Fruit fly (Drosophila melanogaster) whole organism, embryonic: ENCODE measurements around the gene CG42673.

Experiments used
- Adf1 ChIP-seq: fragments of 200-800 bp; sonication (Bioruptor generic); IDR thresholded peaks from 2 replicates; pipeline ENCODE4 v1.3.6; 2022; ENCODE audit warnings: missing biosample characterization, missing genetic modification characterization
- Aef1 ChIP-seq: fragments of 200-800 bp; sonication (Bioruptor generic); IDR thresholded peaks from 3 replicates; pipeline ENCODE4 v1.3.6; 2022; ENCODE audit warnings: missing biosample characterization, missing genetic modification characterization
- Atf-2 ChIP-seq: fragments of 200-800 bp; sonication (Bioruptor generic); optimal IDR thresholded peaks from 2 replicates; lab custom pipeline; 2016; ENCODE audit warnings: missing biosample characterization, missing genetic modification characterization
- CG10462 ChIP-seq: fragments of 200-800 bp; sonication (Bioruptor generic); optimal IDR thresholded peaks from 2 replicates; lab custom pipeline; 2016; ENCODE audit warnings: missing biosample characterization, missing genetic modification characterization
- CG11504 ChIP-seq: fragments of 200-800 bp; sonication (Bioruptor generic); optimal IDR thresholded peaks from 3 replicates; lab custom pipeline; 2019; ENCODE audit warnings: missing biosample characterization, mild to moderate bottlenecking, missing genetic modification characterization, moderate library complexity
- CG11723 ChIP-seq: fragments of 200-800 bp; sonication (Bioruptor generic); optimal IDR thresholded peaks from 2 replicates; lab custom pipeline; 2017; ENCODE audit warnings: missing biosample characterization, mild to moderate bottlenecking, missing genetic modification characterization
- CG1233 ChIP-seq: fragments of 200-800 bp; sonication (Bioruptor generic); optimal IDR thresholded peaks from 4 replicates; lab custom pipeline; 2018; ENCODE audit warnings: missing biosample characterization, mild to moderate bottlenecking, missing genetic modification characterization
- CG13624 ChIP-seq: fragments of 200-800 bp; sonication (Bioruptor generic); optimal IDR thresholded peaks from 2 replicates; lab custom pipeline; 2016; ENCODE audit warnings: missing biosample characterization, missing genetic modification characterization
- CG14710 ChIP-seq: fragments of 200-800 bp; sonication (Bioruptor generic); optimal IDR thresholded peaks from 3 replicates; lab custom pipeline; 2019; ENCODE audit warnings: missing biosample characterization, mild to moderate bottlenecking, missing genetic modification characterization, moderate library complexity
- CG14860 ChIP-seq: fragments of 200-800 bp; sonication (Bioruptor generic); IDR thresholded peaks from 3 replicates; pipeline ENCODE4 v1.3.6; 2022; ENCODE audit warnings: missing biosample characterization, missing genetic modification characterization; ENCODE audit not compliant: partially characterized antibody
- CG1832 ChIP-seq: fragments of 200-800 bp; sonication (Bioruptor generic); optimal IDR thresholded peaks from 2 replicates; lab custom pipeline; 2017; ENCODE audit warnings: missing biosample characterization, mild to moderate bottlenecking, missing genetic modification characterization, inconsistent platforms
- CG2202 ChIP-seq: fragments of 200-800 bp; sonication (Bioruptor generic); optimal IDR thresholded peaks from 2 replicates; lab custom pipeline; 2018; ENCODE audit warnings: missing biosample characterization, mild to moderate bottlenecking, missing genetic modification characterization
- CG2889 ChIP-seq: fragments of 200-800 bp; sonication (Bioruptor generic); IDR thresholded peaks from 3 replicates; pipeline ENCODE4 v1.3.6; 2022; ENCODE audit warnings: missing biosample characterization, missing genetic modification characterization
- CG34224 ChIP-seq: fragments of 200-800 bp; sonication (Bioruptor generic); IDR thresholded peaks from 3 replicates; pipeline ENCODE4 v1.3.6; 2022; ENCODE audit warnings: missing biosample characterization, missing genetic modification characterization; ENCODE audit not compliant: partially characterized antibody
- CG3995 ChIP-seq: fragments of 200-800 bp; sonication (Bioruptor generic); optimal IDR thresholded peaks from 3 replicates; lab custom pipeline; 2016; ENCODE audit warnings: missing biosample characterization, missing genetic modification characterization
- CG4404 ChIP-seq: fragments of 200-800 bp; sonication (Bioruptor generic); IDR thresholded peaks from 2 replicates; pipeline ENCODE4 v1.3.6; 2022; ENCODE audit warnings: missing biosample characterization, missing genetic modification characterization
- CG5180 ChIP-seq: fragments of 200-800 bp; sonication (Bioruptor generic); optimal IDR thresholded peaks from 3 replicates; lab custom pipeline; 2017; ENCODE audit warnings: missing biosample characterization, missing genetic modification characterization, mild to moderate bottlenecking, moderate library complexity, missing genetic modification reagents
- CG7372 ChIP-seq: fragments of 200-800 bp; sonication (Bioruptor generic); IDR thresholded peaks from 2 replicates; pipeline ENCODE4 v1.3.6; 2022; ENCODE audit warnings: missing biosample characterization, missing genetic modification characterization
- CG7839 ChIP-seq: fragments of 200-800 bp; sonication (Bioruptor generic); optimal IDR thresholded peaks from 3 replicates; lab custom pipeline; 2018; ENCODE audit warnings: missing biosample characterization, mild to moderate bottlenecking, missing genetic modification characterization, moderate library complexity
- CG8359 ChIP-seq: fragments of 200-800 bp; sonication (Bioruptor generic); optimal IDR thresholded peaks from 2 replicates; lab custom pipeline; 2017; ENCODE audit warnings: missing biosample characterization, mild to moderate bottlenecking, missing genetic modification characterization, borderline replicate concordance
- CG9437 ChIP-seq: fragments of 200-800 bp; sonication (Bioruptor generic); optimal IDR thresholded peaks from 2 replicates; lab custom pipeline; 2018; ENCODE audit warnings: missing biosample characterization, mild to moderate bottlenecking, missing genetic modification characterization
- CG9797 ChIP-seq: fragments of 200-800 bp; sonication (Bioruptor generic); optimal IDR thresholded peaks from 3 replicates; lab custom pipeline; 2018; ENCODE audit warnings: missing biosample characterization, mild to moderate bottlenecking, missing genetic modification characterization
- Camta ChIP-seq: fragments of 200-800 bp; sonication (Bioruptor generic); optimal IDR thresholded peaks from 2 replicates; lab custom pipeline; 2016; ENCODE audit warnings: missing biosample characterization, missing genetic modification characterization
- D19A ChIP-seq: fragments of 200-800 bp; optimal IDR thresholded peaks from 3 replicates; lab custom pipeline; 2019; ENCODE audit warnings: missing biosample characterization, mild to moderate bottlenecking, missing genetic modification characterization, moderate library complexity
- Dad ChIP-seq: fragments of 200-800 bp; sonication (Bioruptor generic); optimal IDR thresholded peaks from 3 replicates; lab custom pipeline; 2016; ENCODE audit warnings: missing biosample characterization, missing genetic modification characterization
- Hr3 ChIP-seq: fragments of 200-800 bp; sonication (Bioruptor generic); optimal IDR thresholded peaks from 3 replicates; lab custom pipeline; 2016; ENCODE audit warnings: missing biosample characterization, missing genetic modification characterization
- Hr51 ChIP-seq, 2 experiments: fragments of 200-800 bp; sonication (Bioruptor generic); optimal IDR thresholded peaks; 2 replicates in 1 of 2; 3 replicates in 1 of 2; lab custom pipeline; 2016 to 2018; ENCODE audit warnings: missing biosample characterization in 2 of 2, missing genetic modification characterization in 2 of 2, mild to moderate bottlenecking in 1 of 2, moderate library complexity in 1 of 2
- Jarid2 ChIP-seq: fragments of 200-800 bp; sonication (Bioruptor generic); optimal IDR thresholded peaks from 3 replicates; lab custom pipeline; 2017; ENCODE audit warnings: mild to moderate bottlenecking, missing biosample characterization, missing genetic modification reagents, missing genetic modification characterization
- MBD-R2 ChIP-seq: fragments of 200-800 bp; sonication (Bioruptor generic); IDR thresholded peaks from 2 replicates; pipeline ENCODE4 v1.3.6; 2022; ENCODE audit warnings: missing biosample characterization, missing genetic modification characterization
- Spps ChIP-seq: fragments of 200-800 bp; sonication (Bioruptor generic); optimal IDR thresholded peaks from 2 replicates; lab custom pipeline; 2018; ENCODE audit warnings: missing biosample characterization, mild to moderate bottlenecking, missing genetic modification characterization
- bowl ChIP-seq: fragments of 200-800 bp; sonication (Bioruptor generic); IDR thresholded peaks from 2 replicates; pipeline ENCODE4 v1.3.6; 2022; ENCODE audit warnings: missing biosample characterization, missing genetic modification characterization
- crol ChIP-seq: fragments of 200-800 bp; sonication (Bioruptor generic); IDR thresholded peaks from 2 replicates; pipeline ENCODE4 v1.3.6; 2022; ENCODE audit warnings: missing biosample characterization, missing genetic modification characterization
- eve ChIP-seq, 2 experiments: fragments of >200 bp; optimal IDR thresholded peaks; 2 replicates each; lab custom pipeline; 2017; ENCODE audit warnings: missing biosample characterization in 2 of 2, missing genetic modification characterization in 2 of 2
- fd102C ChIP-seq: fragments of 200-800 bp; sonication (Bioruptor generic); optimal IDR thresholded peaks from 2 replicates; lab custom pipeline; 2018; ENCODE audit warnings: missing biosample characterization, mild to moderate bottlenecking, missing genetic modification characterization, moderate library complexity
- fd96Cb ChIP-seq: fragments of 200-800 bp; sonication (Bioruptor generic); optimal IDR thresholded peaks from 2 replicates; lab custom pipeline; 2018; ENCODE audit warnings: missing biosample characterization, mild to moderate bottlenecking, missing genetic modification characterization, moderate library complexity
- ftz-f1 ChIP-seq: fragments of 200-800 bp; sonication (Bioruptor generic); optimal IDR thresholded peaks from 2 replicates; lab custom pipeline; 2016; ENCODE audit warnings: missing biosample characterization, missing genetic modification characterization
- kay ChIP-seq: fragments of 200-800 bp; sonication (Bioruptor generic); optimal IDR thresholded peaks from 2 replicates; lab custom pipeline; 2016; ENCODE audit warnings: missing biosample characterization, missing genetic modification characterization
- lbe ChIP-seq: fragments of 200-800 bp; sonication (Bioruptor generic); optimal IDR thresholded peaks from 2 replicates; lab custom pipeline; 2016; ENCODE audit warnings: missing biosample characterization, mild to moderate bottlenecking, missing genetic modification characterization
- lola ChIP-seq, 3 experiments: fragments of >200 bp in 2 of 3; fragments of 200-800 bp in 1 of 3; sonication (Bioruptor generic) in 1 of 3; optimal IDR thresholded peaks; 2 replicates each; lab custom pipeline; 2017 to 2019; ENCODE audit warnings: missing biosample characterization in 3 of 3, missing genetic modification characterization in 3 of 3, mild to moderate bottlenecking in 1 of 3, moderate library complexity in 1 of 3
- pb ChIP-seq: fragments of 200-800 bp; sonication (Bioruptor generic); optimal IDR thresholded peaks from 3 replicates; lab custom pipeline; 2016; ENCODE audit warnings: missing biosample characterization, missing genetic modification characterization
- slbo ChIP-seq: fragments of 200-800 bp; sonication (Bioruptor generic); IDR thresholded peaks from 2 replicates; pipeline ENCODE4 v1.3.6; 2022; ENCODE audit warnings: missing biosample characterization, missing genetic modification characterization
- ssp ChIP-seq: fragments of 200-800 bp; sonication (Bioruptor generic); IDR thresholded peaks from 2 replicates; pipeline ENCODE4 v1.3.6; 2022; ENCODE audit warnings: missing biosample characterization, missing genetic modification characterization
- toy ChIP-seq: fragments of 200-800 bp; sonication (Bioruptor generic); IDR thresholded peaks from 2 replicates; pipeline ENCODE4 v1.3.6; 2022; ENCODE audit warnings: missing biosample characterization, missing genetic modification characterization
- trem ChIP-seq: fragments of 200-800 bp; optimal IDR thresholded peaks from 3 replicates; lab custom pipeline; 2019; ENCODE audit warnings: missing biosample characterization, mild to moderate bottlenecking, missing genetic modification characterization, moderate library complexity
- z ChIP-seq: fragments of 200-800 bp; sonication (Bioruptor generic); IDR thresholded peaks from 3 replicates; pipeline ENCODE4 v1.3.6; 2022; ENCODE audit warnings: missing biosample characterization, missing genetic modification characterization

The CG42673 gene

DNA sequence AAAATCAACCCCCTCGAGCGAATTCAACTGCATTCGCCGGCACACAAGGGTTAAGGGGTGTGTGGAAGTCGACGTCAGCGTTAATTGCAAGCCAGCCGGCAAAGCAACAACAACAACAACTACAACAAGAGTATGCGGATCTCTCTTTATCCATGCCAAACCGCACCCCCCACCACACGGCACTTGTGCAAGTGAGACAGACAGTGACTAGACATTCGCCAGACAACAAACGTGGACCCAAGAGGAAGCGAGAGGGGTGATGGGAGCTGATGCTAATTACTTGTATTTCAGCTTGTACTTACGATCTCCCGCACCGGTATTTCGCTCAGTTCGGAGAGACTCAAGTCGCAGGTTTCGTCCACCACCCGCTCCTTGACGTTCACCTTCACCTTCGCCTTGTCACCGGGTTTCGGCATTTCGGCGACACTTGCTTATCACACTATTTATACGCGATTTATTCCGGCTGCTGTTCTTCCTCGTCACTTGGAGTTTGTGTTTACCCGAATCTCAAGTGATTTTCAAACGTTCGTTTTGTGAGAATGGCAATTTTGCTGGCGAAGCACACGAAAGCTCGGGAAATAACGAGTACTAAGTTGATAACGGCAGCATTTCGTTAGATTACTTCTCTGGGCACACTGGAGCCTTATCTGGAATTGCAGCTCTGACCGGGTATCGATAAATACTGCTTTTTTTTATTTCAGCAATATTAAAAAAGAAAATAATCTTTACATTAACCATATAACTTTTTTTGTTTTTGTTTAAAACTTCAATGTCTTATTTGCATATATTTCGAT lies 37.8 kb upstream of the CG42673 start, which contains the start of gene CG3408 (continued):
- TF ChIP-seq CG5180 (GFP tag; lab: Kevin White, UChicago) (no peak), CG14860 (GFP tag; lab: Robert Waterston, UW) (peak; percentile 46; the same call in 1 of the 3 replicates), CG14710 (tag; lab: Kevin White, UChicago) (peak; percentile 48), Atf-2 (GFP tag; lab: Kevin White, UChicago) (no peak), eve (GFP tag; optimal IDR thresholded peaks at IDR 0.05; lab: Kevin White, UChicago) (no peak), Camta (no peak), CG4404 (GFP tag; lab: Robert Waterston, UW) (no peak), ssp (no peak), CG10462 (GFP tag; lab: Kevin White, UChicago) (no peak), CG9437 (GFP tag; lab: Kevin White, UChicago) (peak; percentile 0), Hr51 (GFP tag; optimal IDR thresholded peaks at IDR 0.05; lab: Kevin White, UChicago) (peak in 1 of 2 experiments; percentile 18), MBD-R2 (GFP tag; lab: Robert Waterston, UW) (no peak; the same call in 1 of the 2 replicates), fd102C (GFP tag; lab: Kevin White, UChicago) (peak; percentile 36), Dad (peak; percentile 32), pb (GFP tag; lab: Kevin White, UChicago) (peak; percentile 24), fd96Cb (tag; lab: Kevin White, UChicago) (no peak), lola (GFP tag; optimal IDR thresholded peaks at IDR 0.05; lab: Kevin White, UChicago) (no peak), trem (tag; lab: Kevin White, UChicago) (peak; percentile 29), z (GFP tag; lab: Robert Waterston, UW) (no peak), CG7372 (GFP tag; lab: Robert Waterston, UW) (no peak; the same call in 1 of the 2 replicates), lbe (peak; percentile 37), Adf1 (GFP tag; lab: Robert Waterston, UW) (peak; percentile 21; the same call in 1 of the 2 replicates), Aef1 (0 out of 3 replicates have a peak, but pooled peaks have one; percentile 8), CG2202 (tag; lab: Kevin White, UChicago) (no peak), D19A (tag; lab: Kevin White, UChicago) (no peak), CG9797 (peak; percentile 95), Spps (tag; lab: Kevin White, UChicago) (no peak), toy (no peak), slbo (GFP tag; lab: Robert Waterston, UW) (no peak), CG1233 (GFP tag; lab: Kevin White, UChicago) (peak; percentile 56), kay (GFP tag; lab: Kevin White, UChicago) (no peak), CG13624 (GFP tag; lab: Kevin White, UChicago) (no peak), crol (peak; percentile 88), CG3995 (GFP tag; lab: Kevin White, UChicago) (peak; percentile 95), CG11723 (GFP tag; lab: Kevin White, UChicago) (no peak), ftz-f1 (GFP tag; lab: Kevin White, UChicago) (no peak), bowl (no peak), CG8359 (no peak), CG7839 (tag; lab: Kevin White, UChicago) (peak; percentile 26), CG34224 (no peak; the same call in 2 of the 3 replicates), CG2889 (GFP tag; lab: Robert Waterston, UW) (no peak), CG11504 (tag; lab: Kevin White, UChicago) (peak; percentile 18), Hr3 (GFP tag; lab: Kevin White, UChicago) (no peak), Jarid2 (no peak), CG1832 (GFP tag; lab: Kevin White, UChicago) (peak; percentile 82)
